Fruit fly (Drosophila melanogaster) whole organism, embryonic: Measurements from ENCODE around the gene Pka-C2.

Experiments used
- Atf-2 ChIP-seq: fragments of 200-800 bp; sonication (Bioruptor generic); optimal IDR thresholded peaks from 2 replicates; lab custom pipeline; 2016; ENCODE audit warnings: missing biosample characterization, missing genetic modification characterization
- CG10147 ChIP-seq: fragments of 200-800 bp; sonication (Bioruptor generic); optimal IDR thresholded peaks from 2 replicates; lab custom pipeline; 2019; ENCODE audit warnings: missing biosample characterization, mild to moderate bottlenecking, missing genetic modification characterization, moderate library complexity
- CG10543 ChIP-seq: fragments of 200-800 bp; sonication (Bioruptor generic); optimal IDR thresholded peaks from 3 replicates; lab custom pipeline; 2017; ENCODE audit warnings: missing biosample characterization, mild to moderate bottlenecking, missing genetic modification characterization, moderate library complexity
- CG11093 ChIP-seq: fragments of 200-800 bp; sonication (Bioruptor generic); IDR thresholded peaks from 3 replicates; pipeline ENCODE4 v1.3.6; 2022; ENCODE audit warnings: missing biosample characterization, missing genetic modification characterization
- CG12236 ChIP-seq: fragments of 200-800 bp; sonication (Bioruptor generic); optimal IDR thresholded peaks from 2 replicates; lab custom pipeline; 2016; ENCODE audit warnings: missing biosample characterization, missing genetic modification characterization
- CG1233 ChIP-seq: fragments of 200-800 bp; sonication (Bioruptor generic); optimal IDR thresholded peaks from 4 replicates; lab custom pipeline; 2018; ENCODE audit warnings: missing biosample characterization, mild to moderate bottlenecking, missing genetic modification characterization
- CG12391 ChIP-seq: fragments of 200-800 bp; sonication (Bioruptor generic); optimal IDR thresholded peaks from 3 replicates; lab custom pipeline; 2018; ENCODE audit warnings: missing biosample characterization, mild to moderate bottlenecking, missing genetic modification characterization, moderate library complexity
- CG13123 ChIP-seq: fragments of 200-800 bp; sonication (Bioruptor generic); optimal IDR thresholded peaks from 2 replicates; lab custom pipeline; 2016; ENCODE audit warnings: missing biosample characterization, missing genetic modification characterization
- CG13296 ChIP-seq: fragments of 200-800 bp; sonication (Bioruptor generic); optimal IDR thresholded peaks from 3 replicates; lab custom pipeline; 2018; ENCODE audit warnings: missing biosample characterization, mild to moderate bottlenecking, missing genetic modification characterization
- CG14050 ChIP-seq: fragments of 200-800 bp; sonication (Bioruptor generic); IDR thresholded peaks from 3 replicates; pipeline ENCODE4 v1.3.6; 2022; ENCODE audit warnings: missing biosample characterization, missing genetic modification characterization
- CG1529 ChIP-seq: fragments of 200-800 bp; sonication (Bioruptor generic); optimal IDR thresholded peaks from 3 replicates; lab custom pipeline; 2018; ENCODE audit warnings: missing biosample characterization, missing genetic modification characterization
- CG15601 ChIP-seq: fragments of 200-800 bp; sonication (Bioruptor generic); optimal IDR thresholded peaks from 3 replicates; lab custom pipeline; 2019; ENCODE audit warnings: missing biosample characterization, mild to moderate bottlenecking, missing genetic modification characterization, moderate library complexity
- CG16813 ChIP-seq: fragments of 200-800 bp; sonication (Bioruptor generic); IDR thresholded peaks from 3 replicates; pipeline ENCODE4 v1.3.6; 2022; ENCODE audit warnings: missing biosample characterization, missing genetic modification characterization; ENCODE audit not compliant: partially characterized antibody
- CG17912 ChIP-seq: fragments of 200-800 bp; sonication (Bioruptor generic); optimal IDR thresholded peaks from 2 replicates; lab custom pipeline; 2018; ENCODE audit warnings: missing biosample characterization, mild to moderate bottlenecking, missing genetic modification characterization
- CG1832 ChIP-seq: fragments of 200-800 bp; sonication (Bioruptor generic); optimal IDR thresholded peaks from 2 replicates; lab custom pipeline; 2017; ENCODE audit warnings: missing biosample characterization, mild to moderate bottlenecking, missing genetic modification characterization, inconsistent platforms
- CG18599 ChIP-seq: fragments of 200-800 bp; sonication (Bioruptor generic); optimal IDR thresholded peaks from 3 replicates; lab custom pipeline; 2017; ENCODE audit warnings: missing biosample characterization, missing genetic modification characterization, mild to moderate bottlenecking, moderate library complexity, missing genetic modification reagents
- CG2120 ChIP-seq: fragments of 200-800 bp; sonication (Bioruptor generic); optimal IDR thresholded peaks from 3 replicates; lab custom pipeline; 2016; ENCODE audit warnings: missing biosample characterization, missing genetic modification characterization
- CG4854 ChIP-seq: fragments of 200-800 bp; sonication (Bioruptor generic); optimal IDR thresholded peaks from 2 replicates; lab custom pipeline; 2016; ENCODE audit warnings: missing biosample characterization, missing genetic modification characterization, inconsistent platforms
- CG7745 ChIP-seq: fragments of 200-800 bp; sonication (Bioruptor generic); optimal IDR thresholded peaks from 2 replicates; lab custom pipeline; 2018; ENCODE audit warnings: missing biosample characterization, mild to moderate bottlenecking, missing genetic modification characterization, moderate library complexity
- Dek ChIP-seq: fragments of 200-800 bp; sonication (Bioruptor generic); optimal IDR thresholded peaks from 3 replicates; lab custom pipeline; 2019; ENCODE audit warnings: missing biosample characterization, mild to moderate bottlenecking, missing genetic modification characterization, moderate library complexity
- Dp ChIP-seq: fragments of 200-800 bp; sonication (Bioruptor generic); optimal IDR thresholded peaks from 2 replicates; lab custom pipeline; 2018; ENCODE audit warnings: missing biosample characterization, mild to moderate bottlenecking, missing genetic modification characterization, moderate library complexity
- Gug ChIP-seq: fragments of 200-800 bp; sonication (Bioruptor generic); IDR thresholded peaks from 4 replicates; pipeline ENCODE4 v1.3.6; 2022; ENCODE audit warnings: missing biosample characterization, missing genetic modification characterization
- H15 ChIP-seq: fragments of 200-800 bp; sonication (Bioruptor generic); IDR thresholded peaks from 3 replicates; pipeline ENCODE4 v1.3.6; 2022; ENCODE audit warnings: missing biosample characterization, missing genetic modification characterization
- Hr78 ChIP-seq, 2 experiments: fragments of 200-800 bp in 1 of 2; fragments of >200 bp in 1 of 2; sonication (Bioruptor generic) in 1 of 2; optimal IDR thresholded peaks; 2 replicates each; lab custom pipeline; 2017 to 2019; ENCODE audit warnings: missing biosample characterization in 2 of 2, missing genetic modification characterization in 2 of 2, mild to moderate bottlenecking in 1 of 2, moderate library complexity in 1 of 2
- Lpt ChIP-seq: fragments of >200 bp; optimal IDR thresholded peaks from 2 replicates; lab custom pipeline; 2018; ENCODE audit warnings: missing biosample characterization, missing genetic modification characterization
- Max ChIP-seq: fragments of 200-800 bp; sonication (Bioruptor generic); optimal IDR thresholded peaks from 2 replicates; lab custom pipeline; 2016; ENCODE audit warnings: missing biosample characterization, mild to moderate bottlenecking, missing genetic modification characterization
- Oli ChIP-seq: fragments of 200-800 bp; sonication (Bioruptor generic); optimal IDR thresholded peaks from 2 replicates; lab custom pipeline; 2018; ENCODE audit warnings: missing biosample characterization, mild to moderate bottlenecking, missing genetic modification characterization, moderate library complexity
- Ptx1 ChIP-seq: fragments of 200-800 bp; sonication (Bioruptor generic); IDR thresholded peaks from 2 replicates; pipeline ENCODE4 v1.3.6; 2022; ENCODE audit warnings: missing biosample characterization, missing genetic modification characterization
- Sox102F ChIP-seq: fragments of 200-800 bp; sonication (Bioruptor generic); optimal IDR thresholded peaks from 2 replicates; lab custom pipeline; 2018; ENCODE audit warnings: missing biosample characterization, mild to moderate bottlenecking, missing genetic modification characterization, moderate library complexity
- Sry-δ ChIP-seq: fragments of 200-800 bp; sonication (Bioruptor generic); optimal IDR thresholded peaks from 2 replicates; lab custom pipeline; 2016; ENCODE audit warnings: missing biosample characterization, missing genetic modification characterization
- Tbp ChIP-seq: fragments of >200 bp; optimal IDR thresholded peaks from 2 replicates; lab custom pipeline; 2018; ENCODE audit warnings: missing biosample characterization, missing genetic modification characterization
- az2 ChIP-seq: fragments of 200-800 bp; sonication (Bioruptor generic); optimal IDR thresholded peaks from 3 replicates; lab custom pipeline; 2016; ENCODE audit warnings: missing biosample characterization, missing genetic modification characterization
- bcd ChIP-seq: fragments of 200-800 bp; sonication (Bioruptor generic); optimal IDR thresholded peaks from 2 replicates; lab custom pipeline; 2017; ENCODE audit warnings: missing biosample characterization, mild to moderate bottlenecking, missing genetic modification characterization
- ems ChIP-seq: fragments of 200-800 bp; sonication (Bioruptor generic); optimal IDR thresholded peaks from 3 replicates; lab custom pipeline; 2016; ENCODE audit warnings: missing biosample characterization, missing genetic modification characterization
- eyg ChIP-seq: fragments of 200-800 bp; sonication (Bioruptor generic); optimal IDR thresholded peaks from 3 replicates; lab custom pipeline; 2016; ENCODE audit warnings: missing biosample characterization, missing genetic modification characterization
- fd64A ChIP-seq: fragments of 200-800 bp; sonication (Bioruptor generic); optimal IDR thresholded peaks from 3 replicates; lab custom pipeline; 2018; ENCODE audit warnings: missing biosample characterization, mild to moderate bottlenecking, missing genetic modification characterization
- fru ChIP-seq: fragments of >200 bp; optimal IDR thresholded peaks from 2 replicates; lab custom pipeline; 2017
- gcm ChIP-seq: fragments of 200-800 bp; sonication (Bioruptor generic); optimal IDR thresholded peaks from 2 replicates; lab custom pipeline; 2019; ENCODE audit warnings: missing biosample characterization, mild to moderate bottlenecking, missing genetic modification characterization, moderate library complexity
- grn ChIP-seq: fragments of 200-800 bp; sonication (Bioruptor generic); optimal IDR thresholded peaks from 3 replicates; lab custom pipeline; 2017; ENCODE audit warnings: missing biosample characterization, missing genetic modification characterization
- gsb-n ChIP-seq: fragments of 200-800 bp; sonication (Bioruptor generic); optimal IDR thresholded peaks from 3 replicates; lab custom pipeline; 2018; ENCODE audit warnings: missing biosample characterization, mild to moderate bottlenecking, missing genetic modification characterization
- jumu ChIP-seq: fragments of 200-800 bp; sonication (Bioruptor generic); optimal IDR thresholded peaks from 3 replicates; lab custom pipeline; 2016; ENCODE audit warnings: missing biosample characterization, missing genetic modification characterization
- ken ChIP-seq: fragments of 200-800 bp; sonication (Bioruptor generic); IDR thresholded peaks from 3 replicates; pipeline ENCODE4 v1.3.6; 2022; ENCODE audit warnings: missing biosample characterization, missing genetic modification characterization
- knrl ChIP-seq: fragments of 200-800 bp; sonication (Bioruptor generic); IDR thresholded peaks from 3 replicates; pipeline ENCODE4 v1.3.6; 2022; ENCODE audit warnings: missing biosample characterization, missing genetic modification characterization; ENCODE audit not compliant: partially characterized antibody
- nom ChIP-seq: fragments of 200-800 bp; sonication (Bioruptor generic); optimal IDR thresholded peaks from 2 replicates; lab custom pipeline; 2017; ENCODE audit warnings: missing biosample characterization, missing genetic modification characterization, mild to moderate bottlenecking, moderate library complexity, missing genetic modification reagents
- pnt ChIP-seq: fragments of 200-800 bp; sonication (Bioruptor generic); optimal IDR thresholded peaks from 3 replicates; lab custom pipeline; 2016; ENCODE audit warnings: missing biosample characterization, missing genetic modification characterization
- rib ChIP-seq: fragments of 200-800 bp; sonication (Bioruptor generic); IDR thresholded peaks from 2 replicates; pipeline ENCODE4 v1.3.6; 2022; ENCODE audit warnings: missing biosample characterization, missing genetic modification characterization
- row ChIP-seq: fragments of 200-800 bp; sonication (Bioruptor generic); IDR thresholded peaks from 3 replicates; pipeline ENCODE4 v1.3.6; 2022; ENCODE audit warnings: missing biosample characterization, missing genetic modification characterization
- sens-2 ChIP-seq: fragments of 200-800 bp; sonication (Bioruptor generic); IDR thresholded peaks from 2 replicates; pipeline ENCODE4 v1.3.6; 2022; ENCODE audit warnings: missing biosample characterization, missing genetic modification characterization
- sqz ChIP-seq: fragments of 200-800 bp; sonication (Bioruptor generic); optimal IDR thresholded peaks from 3 replicates; lab custom pipeline; 2018; ENCODE audit warnings: missing biosample characterization, mild to moderate bottlenecking, missing genetic modification characterization
- ssp ChIP-seq: fragments of 200-800 bp; sonication (Bioruptor generic); IDR thresholded peaks from 2 replicates; pipeline ENCODE4 v1.3.6; 2022; ENCODE audit warnings: missing biosample characterization, missing genetic modification characterization
- stc ChIP-seq: fragments of 200-800 bp; sonication (Bioruptor generic); IDR thresholded peaks from 2 replicates; pipeline ENCODE4 v1.3.6; 2022; ENCODE audit warnings: missing biosample characterization, missing genetic modification characterization
- zfh1 ChIP-seq: fragments of 200-800 bp; sonication (Bioruptor generic); IDR thresholded peaks from 3 replicates; pipeline ENCODE4 v1.3.6; 2022; ENCODE audit warnings: missing biosample characterization, missing genetic modification characterization

Gene Pka-C2

dm6 chr3R:30729013-30729412 is 32.1 kb upstream of the Pka-C2 start (continued):
- no peak for TF ChIP-seq CG15601
- no peak for TF ChIP-seq Oli (tag; lab: Kevin White, UChicago)
- TF ChIP-seq row (GFP tag; lab: Robert Waterston, UW): peak; percentile 37; the same call in 1 of the 3 replicates
- TF ChIP-seq Dek (tag; lab: Kevin White, UChicago): no peak
- no peak for TF ChIP-seq Sry-δ (GFP tag; lab: Kevin White, UChicago)
- TF ChIP-seq CG16813 (GFP tag; lab: Robert Waterston, UW): no peak
- TF ChIP-seq Atf-2 (GFP tag; lab: Kevin White, UChicago): no peak
- TF ChIP-seq CG13123 (GFP tag; lab: Kevin White, UChicago): no peak
- peak; percentile 6 for TF ChIP-seq jumu (GFP tag; lab: Kevin White, UChicago)
- no peak for TF ChIP-seq stc
- TF ChIP-seq knrl (GFP tag; lab: Robert Waterston, UW): no peak
- TF ChIP-seq ems (GFP tag; lab: Kevin White, UChicago): no peak
- TF ChIP-seq CG1233 (GFP tag; lab: Kevin White, UChicago): no peak
- no peak for TF ChIP-seq CG2120 (GFP tag; lab: Kevin White, UChicago)
- TF ChIP-seq CG18599 (GFP tag; lab: Kevin White, UChicago): no peak
- TF ChIP-seq nom (GFP tag; lab: Kevin White, UChicago): no peak
- no peak for TF ChIP-seq CG7745 (tag; lab: Kevin White, UChicago)
- no peak for TF ChIP-seq CG17912
- no peak for TF ChIP-seq Tbp (GFP tag; lab: Kevin White, UChicago)
- TF ChIP-seq Ptx1 (GFP tag; lab: Robert Waterston, UW): 0 out of 2 replicates have a peak, but pooled peaks have one; percentile 25
- TF ChIP-seq CG10543 (GFP tag; lab: Kevin White, UChicago): no peak
- no peak for TF ChIP-seq sens-2 (GFP tag; lab: Robert Waterston, UW)
- TF ChIP-seq ken: no peak
- no peak for TF ChIP-seq H15 (GFP tag; lab: Robert Waterston, UW)
- TF ChIP-seq CG10147: no peak
- peak; percentile 10 for TF ChIP-seq az2 (GFP tag; lab: Kevin White, UChicago)
- no peak for TF ChIP-seq rib
- TF ChIP-seq CG1832 (GFP tag; lab: Kevin White, UChicago): no peak
- TF ChIP-seq fd64A (GFP tag; lab: Kevin White, UChicago): no peak
- no peak for TF ChIP-seq gcm (GFP tag; lab: Kevin White, UChicago)
- TF ChIP-seq Max (GFP tag; lab: Kevin White, UChicago): no peak
- no peak for TF ChIP-seq CG14050 (GFP tag; lab: Robert Waterston, UW)
- no peak for TF ChIP-seq Gug (GFP tag; lab: Robert Waterston, UW)
- no peak for TF ChIP-seq sqz (GFP tag; lab: Kevin White, UChicago)
- TF ChIP-seq gsb-n (tag; lab: Kevin White, UChicago): no peak
- TF ChIP-seq Lpt (GFP tag; lab: Kevin White, UChicago): no peak
- TF ChIP-seq CG12391 (tag; lab: Kevin White, UChicago): no peak
- TF ChIP-seq CG13296 (GFP tag; lab: Kevin White, UChicago): no peak
- no peak for TF ChIP-seq bcd (GFP tag; lab: Kevin White, UChicago)
- no peak for TF ChIP-seq CG4854
- no peak for TF ChIP-seq pnt (GFP tag; lab: Kevin White, UChicago)
- TF ChIP-seq Dp (GFP tag; lab: Kevin White, UChicago): no peak
- peak; percentile 35; the same call in 1 of the 3 replicates for TF ChIP-seq zfh1 (GFP tag; lab: Robert Waterston, UW)
- TF ChIP-seq ssp (GFP tag; lab: Robert Waterston, UW): no peak
- TF ChIP-seq grn: no peak
- peak; percentile 29 for TF ChIP-seq Sox102F (GFP tag; lab: Kevin White, UChicago)
- no peak for TF ChIP-seq fru (lab: Kevin White, UChicago)
- no peak for TF ChIP-seq CG11093
- TF ChIP-seq CG12236: no peak
- TF ChIP-seq eyg: no peak
- TF ChIP-seq CG1529: no peak
- TF ChIP-seq Hr78 (GFP tag; optimal IDR thresholded peaks at IDR 0.05; lab: Kevin White, UChicago): no peak
